Fruit fly (Drosophila melanogaster): ENCODE results near the gene CG32191.

The CG32191 gene

dm6 chr3L:17802107-17802506 is 6.8 kb downstream of the CG32191 start, which contains the start of gene NUCB1 (continued):
- no peak for TF ChIP-seq CG18476 (GFP tag; optimal IDR thresholded peaks at IDR 0.05)
- TF ChIP-seq fd96Cb (tag; optimal IDR thresholded peaks at IDR 0.05): no peak
- TF ChIP-seq fu2 (GFP tag; optimal IDR thresholded peaks at IDR 0.05): peak; percentile 48
- TF ChIP-seq E2f1 (GFP tag; IDR thresholded peaks at IDR 0.05): no peak
- no peak for TF ChIP-seq CG1832 (GFP tag; optimal IDR thresholded peaks at IDR 0.05)
- TF ChIP-seq chm (GFP tag; IDR thresholded peaks at IDR 0.05): no peak
- TF ChIP-seq ssp (GFP tag; IDR thresholded peaks at IDR 0.05): no peak
- TF ChIP-seq Kr (GFP tag; optimal IDR thresholded peaks at IDR 0.05): no peak
- TF ChIP-seq CG4424 (GFP tag; optimal IDR thresholded peaks at IDR 0.05): peak; percentile 33
- no peak for TF ChIP-seq Fer2 (tag; optimal IDR thresholded peaks at IDR 0.05)
- no peak for TF ChIP-seq CG5245 (GFP tag; optimal IDR thresholded peaks at IDR 0.05)
- peak; percentile 5 for TF ChIP-seq pum (GFP tag; optimal IDR thresholded peaks at IDR 0.05)
- no peak for TF ChIP-seq crc (GFP tag; optimal IDR thresholded peaks at IDR 0.05)
- TF ChIP-seq ara (GFP tag; IDR thresholded peaks at IDR 0.05): peak; percentile 54
- no peak for TF ChIP-seq GATAe (GFP tag; conservative IDR thresholded peaks at IDR 0.05)
- TF ChIP-seq CG3281 (GFP tag; optimal IDR thresholded peaks at IDR 0.05): peak; percentile 39
- TF ChIP-seq CG4328 (GFP tag; optimal IDR thresholded peaks at IDR 0.05): no peak
- TF ChIP-seq CG17568 (GFP tag; optimal IDR thresholded peaks at IDR 0.05): no peak
- no peak for TF ChIP-seq odd (GFP tag; optimal IDR thresholded peaks at IDR 0.05)
- TF ChIP-seq ems (GFP tag; optimal IDR thresholded peaks at IDR 0.05): peak; percentile 30
- TF ChIP-seq CG14667 (GFP tag; IDR thresholded peaks at IDR 0.05): no peak
- TF ChIP-seq pho (GFP tag; optimal IDR thresholded peaks at IDR 0.05): peak; percentile 63
- TF ChIP-seq CG4854 (GFP tag; optimal IDR thresholded peaks at IDR 0.05): no peak
- TF ChIP-seq Max (GFP tag; optimal IDR thresholded peaks at IDR 0.05): peak; percentile 53
- TF ChIP-seq B-H2 (GFP tag; optimal IDR thresholded peaks at IDR 0.05): peak; percentile 67
- TF ChIP-seq sr (GFP tag; IDR thresholded peaks at IDR 0.05): no peak
- TF ChIP-seq peb (GFP tag; IDR thresholded peaks at IDR 0.05): no peak
- no peak for TF ChIP-seq ATbp (GFP tag; optimal IDR thresholded peaks at IDR 0.05)
- TF ChIP-seq CG15696 (tag; optimal IDR thresholded peaks at IDR 0.05): peak; percentile 0
- TF ChIP-seq zfh2 (GFP tag; optimal IDR thresholded peaks at IDR 0.05): peak; percentile 49
- TF ChIP-seq CG6791 (GFP tag; IDR thresholded peaks at IDR 0.05; ENCODE audit: partially characterized antibody): no peak
- no peak for TF ChIP-seq CG3407 (GFP tag; optimal IDR thresholded peaks at IDR 0.05)
- no peak for TF ChIP-seq al (GFP tag; IDR thresholded peaks at IDR 0.05)
- TF ChIP-seq CG9817 (tag; optimal IDR thresholded peaks at IDR 0.05): no peak
- peak; percentile 19 for TF ChIP-seq slp2 (GFP tag; optimal IDR thresholded peaks at IDR 0.05)
- no peak for TF ChIP-seq gsb-n (tag; optimal IDR thresholded peaks at IDR 0.05)
- peak; percentile 11 for TF ChIP-seq CG12155 (GFP tag; optimal IDR thresholded peaks at IDR 0.05)
- TF ChIP-seq Nf-YB (GFP tag; optimal IDR thresholded peaks at IDR 0.05): no peak
- peak; percentile 11 for TF ChIP-seq CG6854 (GFP tag; optimal IDR thresholded peaks at IDR 0.05)
- peak; percentile 3 for TF ChIP-seq tin (GFP tag; optimal IDR thresholded peaks at IDR 0.05)
- no peak for TF ChIP-seq CG18764 (GFP tag; optimal IDR thresholded peaks at IDR 0.05)
- no peak for TF ChIP-seq unpg (GFP tag; optimal IDR thresholded peaks at IDR 0.05)
- peak; percentile 40 for TF ChIP-seq NC2β (GFP tag; optimal IDR thresholded peaks at IDR 0.05)
- TF ChIP-seq Med (GFP tag): peak; percentile 94
- TF ChIP-seq Dad (GFP tag; optimal IDR thresholded peaks at IDR 0.05): peak; percentile 46
- TF ChIP-seq CG12299 (tag; optimal IDR thresholded peaks at IDR 0.05): no peak
- TF ChIP-seq Gsc (GFP tag; IDR thresholded peaks at IDR 0.05): no peak
- TF ChIP-seq btn (GFP tag; optimal IDR thresholded peaks at IDR 0.05): no peak
- TF ChIP-seq phol (tag; optimal IDR thresholded peaks at IDR 0.05): peak; percentile 48
- no peak for TF ChIP-seq wek (GFP tag; optimal IDR thresholded peaks at IDR 0.05)
- no peak for TF ChIP-seq croc (GFP tag; conservative IDR thresholded peaks at IDR 0.05)
- TF ChIP-seq Sin3A (optimal IDR thresholded peaks at IDR 0.05): peak; percentile 11
- TF ChIP-seq NC2α (GFP tag; optimal IDR thresholded peaks at IDR 0.05): peak; percentile 30

Data from whole organism, embryonic.